Worm (Caenorhabditis elegans) whole organism, L1 larva: ENCODE measurements around the gene sru-19.
A peak's percentile ranks its signal among the peaks of the same experiment; 100 is the strongest.
"Not testable (repeated sequence)": the region's sequence is repeated elsewhere in the genome, so short reads cannot be mapped to it uniquely, and the experiment has no call there.

Experiments used
- C04F5.9 ChIP-seq: sonication (generic microtip); optimal IDR thresholded peaks from 2 replicates; lab custom pipeline; 2016; ENCODE audit warnings: missing genetic modification characterization, missing compliant biosample characterization
- C16A3.4 ChIP-seq: fragments of 150-350 bp; optimal IDR thresholded peaks from 2 replicates; lab custom pipeline; 2014; ENCODE audit warnings: missing biosample characterization, missing genetic modification characterization
- alr-1 ChIP-seq: fragments of 200-800 bp; sonication (Bioruptor generic); optimal IDR thresholded peaks from 2 replicates; lab custom pipeline; 2018; ENCODE audit warnings: borderline replicate concordance, mild to moderate bottlenecking, missing genetic modification characterization, missing compliant biosample characterization
- blmp-1 ChIP-seq: fragments of 150-350 bp; optimal IDR thresholded peaks from 2 replicates; lab custom pipeline; 2014; ENCODE audit warnings: missing biosample characterization, missing genetic modification characterization
- ceh-88 ChIP-seq: fragments of 200-800 bp; sonication (Bioruptor generic); IDR thresholded peaks from 2 replicates; pipeline ENCODE4 v1.3.6; 2022; ENCODE audit warnings: missing genetic modification characterization, missing compliant biosample characterization
- egl-13 ChIP-seq: sonication (generic microtip); optimal IDR thresholded peaks from 2 replicates; lab custom pipeline; 2016; ENCODE audit warnings: missing genotype, missing genetic modification reagents, missing genetic modification characterization, missing compliant biosample characterization
- elt-2 ChIP-seq: sonication (generic microtip); optimal IDR thresholded peaks from 2 replicates; lab custom pipeline; 2016; ENCODE audit warnings: missing genetic modification characterization, mild to moderate bottlenecking, inconsistent platforms, missing compliant biosample characterization, missing genetic modification reagents
- elt-3 ChIP-seq, 6 experiments: fragments of 150-350 bp in 1 of 6; sonication (generic microtip); optimal IDR thresholded peaks; 2 replicates each; lab custom pipeline; 2017 to 2018; ENCODE audit warnings: missing biosample characterization in 6 of 6, missing genetic modification characterization in 6 of 6, inconsistent platforms in 1 of 6
- ets-5 ChIP-seq: fragments of 200-800 bp; sonication (Bioruptor generic); IDR thresholded peaks from 2 replicates; pipeline ENCODE4 v1.3.6; 2022; ENCODE audit warnings: missing genetic modification characterization, missing compliant biosample characterization
- grh-1 ChIP-seq: fragments of 200-800 bp; sonication (Bioruptor generic); IDR thresholded peaks from 2 replicates; pipeline ENCODE4 v1.3.6; 2022; ENCODE audit warnings: missing genetic modification reagents, missing genetic modification characterization, missing compliant biosample characterization
- irx-1 ChIP-seq: sonication (generic microtip); optimal IDR thresholded peaks from 2 replicates; lab custom pipeline; 2016; ENCODE audit warnings: missing genetic modification characterization, missing compliant biosample characterization
- isw-1 ChIP-seq: fragments of 200-800 bp; sonication (Bioruptor generic); IDR thresholded peaks from 2 replicates; pipeline ENCODE4 v1.3.6; 2022; ENCODE audit warnings: missing genetic modification characterization, missing compliant biosample characterization
- lin-14 ChIP-seq: fragments of 200-800 bp; sonication (Bioruptor generic); optimal IDR thresholded peaks from 2 replicates; lab custom pipeline; 2018; ENCODE audit warnings: mild to moderate bottlenecking, missing genetic modification characterization, moderate library complexity, missing compliant biosample characterization
- lin-15B ChIP-seq: fragments of 150-350 bp; sonication (generic microtip); optimal IDR thresholded peaks from 3 replicates; lab custom pipeline; 2014; ENCODE audit warnings: missing biosample characterization, missing genetic modification characterization
- lin-35 ChIP-seq, 2 experiments: fragments of 150-350 bp; optimal IDR thresholded peaks; 2 replicates each; lab custom pipeline; 2014; ENCODE audit warnings: missing biosample characterization in 2 of 2, missing genetic modification characterization in 2 of 2, missing genetic modification reagents in 2 of 2
- mab-9 ChIP-seq: fragments of 200-800 bp; sonication (Bioruptor generic); IDR thresholded peaks from 2 replicates; pipeline ENCODE4 v1.3.6; 2022; ENCODE audit warnings: missing genetic modification reagents, missing genetic modification characterization, missing compliant biosample characterization
- mep-1 ChIP-seq: fragments of 150-350 bp; optimal IDR thresholded peaks from 2 replicates; lab custom pipeline; 2014; ENCODE audit warnings: missing biosample characterization, missing genetic modification characterization
- nhr-12 ChIP-seq: sonication (generic microtip); optimal IDR thresholded peaks from 2 replicates; lab custom pipeline; 2017; ENCODE audit warnings: missing biosample characterization, missing genetic modification characterization
- nhr-19 ChIP-seq: fragments of 200-800 bp; sonication (Bioruptor generic); conservative IDR thresholded peaks from 2 replicates; pipeline ENCODE4 v1.3.6; 2022; ENCODE audit warnings: missing genetic modification characterization, missing compliant biosample characterization
- nhr-20 ChIP-seq: sonication (generic microtip); optimal IDR thresholded peaks from 2 replicates; lab custom pipeline; 2016; ENCODE audit warnings: mild to moderate bottlenecking, missing genetic modification characterization, missing compliant biosample characterization
- nhr-71 ChIP-seq: sonication (generic microtip); optimal IDR thresholded peaks from 2 replicates; lab custom pipeline; 2016; ENCODE audit warnings: mild to moderate bottlenecking, missing genetic modification characterization, moderate library complexity, missing compliant biosample characterization
- nhr-76 ChIP-seq: sonication (generic microtip); optimal IDR thresholded peaks from 2 replicates; lab custom pipeline; 2017; ENCODE audit warnings: missing biosample characterization, missing genetic modification characterization
- nhr-85 ChIP-seq: sonication (generic microtip); peaks from one replicate; lab custom pipeline; 2016; ENCODE audit warnings: missing genetic modification characterization, inconsistent platforms, missing compliant biosample characterization
- snu-23 ChIP-seq: sonication (generic microtip); optimal IDR thresholded peaks from 2 replicates; lab custom pipeline; 2016; ENCODE audit warnings: missing genetic modification characterization, missing compliant biosample characterization
- sox-4 ChIP-seq: sonication (generic microtip); optimal IDR thresholded peaks from 2 replicates; lab custom pipeline; 2016; ENCODE audit warnings: missing genetic modification characterization, missing compliant biosample characterization
- tlp-1 ChIP-seq: fragments of 150-350 bp; optimal IDR thresholded peaks from 2 replicates; lab custom pipeline; 2014; ENCODE audit warnings: missing biosample characterization, missing genetic modification characterization
- unc-98 ChIP-seq: fragments of 200-800 bp; sonication (Bioruptor generic); IDR thresholded peaks from 2 replicates; pipeline ENCODE4 v1.3.6; 2022; ENCODE audit warnings: missing genetic modification characterization, missing compliant biosample characterization
- vab-15 ChIP-seq: sonication (generic microtip); optimal IDR thresholded peaks from 2 replicates; lab custom pipeline; 2017; ENCODE audit warnings: missing genotype, mild to moderate bottlenecking, missing genetic modification characterization, missing compliant biosample characterization
- zag-1 ChIP-seq: fragments of 150-350 bp; optimal IDR thresholded peaks from 2 replicates; lab custom pipeline; 2014; ENCODE audit warnings: missing biosample characterization, missing genetic modification characterization
- zip-4 ChIP-seq: fragments of 200-800 bp; sonication (Bioruptor generic); optimal IDR thresholded peaks from 2 replicates; lab custom pipeline; 2018; ENCODE audit warnings: mild to moderate bottlenecking, missing genetic modification characterization, moderate library complexity, missing compliant biosample characterization

Gene sru-19

DNA sequence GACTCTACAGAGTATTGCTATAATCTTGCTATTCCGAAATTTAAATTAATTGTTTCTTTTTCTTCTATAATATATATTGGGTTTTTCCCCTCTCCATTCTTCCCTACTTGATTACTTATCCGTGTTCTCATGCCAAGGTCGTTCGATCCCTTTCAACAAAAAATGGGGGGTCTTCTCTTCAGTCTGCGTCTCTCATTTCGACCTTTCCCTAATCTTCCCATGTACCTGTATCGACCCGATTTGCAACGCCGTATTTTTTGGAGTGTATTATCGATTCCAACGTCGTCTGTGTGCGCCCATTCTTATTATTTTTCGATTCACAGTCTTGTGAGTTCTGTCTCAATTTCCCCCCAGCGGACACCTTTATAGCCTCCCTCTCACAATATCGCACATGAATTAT lies 30.6 kb upstream of the sru-19 start:
- TF ChIP-seq snu-23 (GFP tag; lab: Kevin White, UChicago) (peak; percentile 19), mep-1 (no peak), isw-1 (GFP tag; lab: Robert Waterston, UW) (no peak), nhr-71 (tag; lab: Kevin White, UChicago) (peak; percentile 3), nhr-85 (tag; lab: Kevin White, UChicago) (peak; percentile 83), lin-35 (GFP tag; optimal IDR thresholded peaks at IDR 0.05; lab: Kevin White, UChicago) (peak in 1 of 2 experiments; percentile 11), mab-9 (no peak), nhr-76 (tag; lab: Kevin White, UChicago) (no peak), blmp-1 (tag; lab: Kevin White, UChicago) (peak; percentile 40), elt-3 (tag; optimal IDR thresholded peaks at IDR 0.05; lab: Kevin White, UChicago) (peak in 1 of 6 experiments; percentile 53), lin-14 (GFP tag; lab: Kevin White, UChicago) (peak; percentile 79), nhr-20 (peak; percentile 23), nhr-19 (GFP tag; lab: Robert Waterston, UW) (no peak)

DNA sequence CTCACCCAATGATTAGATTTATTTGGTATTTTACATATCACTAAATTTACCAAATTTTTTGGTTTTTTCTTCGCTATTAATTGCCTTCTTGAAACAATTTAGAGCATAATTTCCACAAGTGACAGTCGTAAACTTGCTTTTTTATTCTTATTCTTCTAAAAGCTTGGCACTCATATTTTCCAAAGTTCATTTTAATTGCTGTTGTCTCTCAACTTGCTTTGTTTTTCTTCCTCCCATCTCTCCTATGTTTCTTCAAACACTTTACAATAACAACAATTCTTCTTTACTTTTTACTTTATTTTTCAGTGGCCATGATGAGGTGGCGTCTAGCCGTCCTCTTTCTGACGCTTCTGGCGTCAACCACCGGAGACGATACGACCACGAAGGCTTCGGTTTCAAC lies 30.0 kb upstream of the sru-19 start, which contains the start of gene igdb-2:
TSS of gene igdb-2 (plus strand) at position 301 of the 400 bp plus-strand sequence.
- TF ChIP-seq ceh-88 (GFP tag; lab: Robert Waterston, UW), result no peak
- TF ChIP-seq elt-2 (tag; lab: Kevin White, UChicago), result no peak
- no peak for TF ChIP-seq unc-98 (GFP tag; lab: Robert Waterston, UW)
- no peak for TF ChIP-seq nhr-19 (GFP tag; lab: Robert Waterston, UW)
- no peak for TF ChIP-seq egl-13 (tag; lab: Kevin White, UChicago)
- TF ChIP-seq sox-4 (tag; lab: Kevin White, UChicago), result no peak
- no peak for TF ChIP-seq snu-23 (GFP tag; lab: Kevin White, UChicago)
- TF ChIP-seq, all 84 proteins: peak for 0

DNA sequence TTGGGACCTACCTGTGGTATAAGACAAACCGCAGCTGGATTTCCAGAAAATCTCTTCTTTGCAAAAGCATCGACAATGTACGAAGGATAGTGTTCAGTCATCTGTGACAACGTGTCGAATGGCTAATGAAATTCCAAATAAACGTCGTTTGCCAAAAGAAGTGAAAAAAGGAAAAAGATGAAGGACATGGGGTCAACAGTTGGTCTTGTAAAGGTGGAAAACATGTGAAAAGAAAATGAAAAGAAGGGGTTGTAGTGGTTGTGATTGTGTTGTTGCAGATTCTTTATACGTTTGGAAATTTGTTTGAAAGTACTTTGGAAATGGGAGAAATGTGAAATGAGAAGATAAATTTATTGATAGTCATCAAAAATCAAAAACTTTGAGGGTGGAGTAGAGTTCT lies 21.4 kb upstream of the sru-19 start, which contains the start of gene T04A11.1:
TSS of gene T04A11.1 (minus strand) at position 101 of the 400 bp plus-strand sequence.
- TF ChIP-seq lin-35 (GFP tag; optimal IDR thresholded peaks at IDR 0.05; lab: Kevin White, UChicago); zag-1 (tag; lab: Kevin White, UChicago); lin-15B (tag; lab: Kevin White, UChicago): not testable (repeated sequence)

DNA sequence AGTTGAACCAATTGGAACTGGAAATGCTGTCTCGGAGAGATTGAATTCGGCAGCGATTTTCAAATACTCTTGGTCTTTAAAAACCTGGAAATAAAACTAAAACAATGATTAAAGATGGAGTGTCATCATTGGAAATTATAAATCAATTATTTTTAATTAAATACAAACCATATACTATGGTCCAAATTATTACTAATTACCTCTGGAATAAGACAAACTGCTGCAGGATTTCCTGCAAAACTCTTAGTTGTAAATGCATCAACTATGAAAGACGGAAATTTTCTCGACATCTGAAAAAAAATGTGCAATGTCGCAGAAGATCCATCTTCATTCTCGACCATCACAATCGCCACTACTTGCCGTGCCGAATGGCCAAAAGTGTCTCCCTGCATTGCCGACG lies 19.6 kb upstream of the sru-19 start, which contains the start of gene igdb-1:
TSS of gene igdb-1 (plus strand) at position 301 of the 400 bp plus-strand sequence.
- not testable (repeated sequence) for TF ChIP-seq tlp-1 (tag; lab: Kevin White, UChicago); isw-1 (GFP tag; lab: Robert Waterston, UW); lin-14 (GFP tag; lab: Kevin White, UChicago)

DNA sequence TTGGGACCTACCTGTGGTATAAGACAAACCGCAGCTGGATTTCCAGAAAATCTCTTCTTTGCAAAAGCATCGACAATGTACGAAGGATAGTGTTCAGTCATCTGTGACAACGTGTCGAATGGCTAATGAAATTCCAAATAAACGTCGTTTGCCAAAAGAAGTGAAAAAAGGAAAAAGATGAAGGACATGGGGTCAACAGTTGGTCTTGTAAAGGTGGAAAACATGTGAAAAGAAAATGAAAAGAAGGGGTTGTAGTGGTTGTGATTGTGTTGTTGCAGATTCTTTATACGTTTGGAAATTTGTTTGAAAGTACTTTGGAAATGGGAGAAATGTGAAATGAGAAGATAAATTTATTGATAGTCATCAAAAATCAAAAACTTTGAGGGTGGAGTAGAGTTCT lies 13.9 kb upstream of the sru-19 start, which contains the start of gene T04A11.4:
TSS of gene T04A11.4 (minus strand) at position 101 of the 400 bp plus-strand sequence.
- not testable (repeated sequence) for TF ChIP-seq ets-5; C16A3.4 (tag; lab: Kevin White, UChicago); grh-1 (GFP tag; lab: Robert Waterston, UW)

DNA sequence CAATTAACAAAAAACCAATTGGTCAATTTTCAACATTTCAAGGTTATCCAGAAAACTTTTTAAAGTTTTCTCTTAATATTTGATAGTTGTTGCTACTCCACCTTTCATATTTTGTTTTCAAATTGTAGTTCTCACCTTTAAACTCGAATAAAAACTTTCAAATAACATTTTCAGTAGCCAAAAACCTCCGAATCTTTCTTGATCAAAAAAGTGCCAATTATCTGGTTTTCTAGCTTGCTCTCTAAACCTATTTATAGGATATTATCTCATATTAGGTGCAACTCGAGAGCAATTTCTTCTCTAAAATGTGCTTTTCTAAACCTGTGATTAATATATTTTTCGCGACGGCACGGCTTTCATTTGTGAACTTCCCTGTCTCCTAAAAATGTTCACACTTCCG lies 11.1 kb upstream of the sru-19 start, which contains the start of gene sru-26:
TSS of gene sru-26 (plus strand) at position 301 of the 400 bp plus-strand sequence.
- TF ChIP-seq irx-1, result no peak
- TF ChIP-seq alr-1, result no peak
- no peak for TF ChIP-seq nhr-12 (tag; lab: Kevin White, UChicago)
- no peak for TF ChIP-seq egl-13 (tag; lab: Kevin White, UChicago)
- TF ChIP-seq zip-4 (GFP tag; lab: Kevin White, UChicago), result no peak
- TF ChIP-seq C04F5.9 (tag; lab: Kevin White, UChicago), result no peak
- no peak for TF ChIP-seq ceh-88 (GFP tag; lab: Robert Waterston, UW)
- TF ChIP-seq vab-15, result no peak
